Worm (Caenorhabditis elegans): Measurements from ENCODE around the gene kvs-2.

ce11 chrV:10594810-10595209 is 41.0 kb upstream of the kvs-2 start, which contains the start of gene T21C9.11:
- TF ChIP-seq hlh-8 (tag; optimal IDR thresholded peaks at IDR 0.05) (no peak), hlh-15 (tag; optimal IDR thresholded peaks at IDR 0.05) (no peak), npax-4 (tag; optimal IDR thresholded peaks at IDR 0.05) (no peak), sox-4 (tag; optimal IDR thresholded peaks at IDR 0.05) (no peak), dmd-4 (tag; optimal IDR thresholded peaks at IDR 0.05; ENCODE audit: borderline replicate concordance) (no peak)
